Fruit fly (Drosophila melanogaster) whole organism, embryonic: ENCODE measurements around the gene SerRS.

Source experiments
- ATbp ChIP-seq: fragments of 200-800 bp; sonication (Bioruptor generic); optimal IDR thresholded peaks from 2 replicates; lab custom pipeline; 2017; ENCODE audit warnings: missing biosample characterization, mild to moderate bottlenecking, missing genetic modification characterization, missing genetic modification reagents
- CG3726 ChIP-seq: fragments of 200-800 bp; sonication (Bioruptor generic); IDR thresholded peaks from 3 replicates; pipeline ENCODE4, ENCODE4 v1.3.6; 2022; ENCODE audit warnings: missing biosample characterization, missing genetic modification characterization
- CG3995 ChIP-seq: fragments of 200-800 bp; sonication (Bioruptor generic); optimal IDR thresholded peaks from 3 replicates; lab custom pipeline; 2016; ENCODE audit warnings: missing biosample characterization, missing genetic modification characterization
- CG7556 ChIP-seq: fragments of 200-800 bp; sonication (Bioruptor generic); optimal IDR thresholded peaks from 2 replicates; lab custom pipeline; 2017; ENCODE audit warnings: missing biosample characterization, mild to moderate bottlenecking, missing genetic modification characterization
- CG9609 ChIP-seq: fragments of 200-800 bp; sonication (Bioruptor generic); optimal IDR thresholded peaks from 3 replicates; lab custom pipeline; 2016; ENCODE audit warnings: missing biosample characterization, missing genetic modification characterization
- Jarid2 ChIP-seq: fragments of 200-800 bp; sonication (Bioruptor generic); optimal IDR thresholded peaks from 3 replicates; lab custom pipeline; 2017; ENCODE audit warnings: mild to moderate bottlenecking, missing biosample characterization, missing genetic modification reagents, missing genetic modification characterization
- Spps ChIP-seq: fragments of 200-800 bp; sonication (Bioruptor generic); optimal IDR thresholded peaks from 2 replicates; lab custom pipeline; 2018; ENCODE audit warnings: missing biosample characterization, mild to moderate bottlenecking, missing genetic modification characterization
- Sry-δ ChIP-seq: fragments of 200-800 bp; sonication (Bioruptor generic); optimal IDR thresholded peaks from 2 replicates; lab custom pipeline; 2016; ENCODE audit warnings: missing biosample characterization, missing genetic modification characterization
- eve ChIP-seq, 2 experiments: fragments of >200 bp; optimal IDR thresholded peaks; 2 replicates each; lab custom pipeline; 2017; ENCODE audit warnings: missing biosample characterization in 2 of 2, missing genetic modification characterization in 2 of 2
- fu2 ChIP-seq: fragments of 200-800 bp; sonication (Bioruptor generic); optimal IDR thresholded peaks from 2 replicates; lab custom pipeline; 2016; ENCODE audit warnings: missing biosample characterization, missing genetic modification characterization
- p53 ChIP-seq: fragments of 200-800 bp; sonication (Bioruptor generic); optimal IDR thresholded peaks from 2 replicates; lab custom pipeline; 2016; ENCODE audit warnings: missing biosample characterization, missing genetic modification characterization
- pros ChIP-seq: fragments of 200-800 bp; sonication (Bioruptor generic); optimal IDR thresholded peaks from 3 replicates; lab custom pipeline; 2019; ENCODE audit warnings: missing biosample characterization, mild to moderate bottlenecking, missing genetic modification characterization, moderate library complexity

- TF ChIP-seq CG3995 = no peak
- TF ChIP-seq CG3726 (GFP tag; lab: Robert Waterston, UW) = no peak
- no peak for TF ChIP-seq fu2 (GFP tag; lab: Kevin White, UChicago)
- no peak for TF ChIP-seq CG9609 (GFP tag; lab: Kevin White, UChicago)
- TF ChIP-seq Sry-δ (GFP tag; lab: Kevin White, UChicago) = no peak
- no peak for TF ChIP-seq pros (GFP tag; lab: Kevin White, UChicago)
- TF ChIP-seq p53 = no peak
- no peak for TF ChIP-seq Jarid2 (GFP tag; lab: Kevin White, UChicago)
- no peak for TF ChIP-seq ATbp (GFP tag; lab: Kevin White, UChicago)
- TF ChIP-seq CG7556 (GFP tag; lab: Kevin White, UChicago) = no peak
- no peak for TF ChIP-seq Spps (tag; lab: Kevin White, UChicago)
- TF ChIP-seq eve (GFP tag; optimal IDR thresholded peaks at IDR 0.05; lab: Kevin White, UChicago) = no peak
Measured at dm6 chr2L:3006194-3006593, 31.0 kb downstream of the SerRS start.
